Fruit fly (Drosophila melanogaster): Measurements from ENCODE around the gene Tango14.

Gene Tango14

dm6 chr2L:1185642-1186497 is 27.4 kb downstream of the Tango14 start, which contains the start of gene CG5001 (continued):
- no peak for TF ChIP-seq Sox102F (GFP tag; optimal IDR thresholded peaks at IDR 0.05)
- TF ChIP-seq CG8119 (GFP tag; IDR thresholded peaks at IDR 0.05): peak; percentile 88
- TF ChIP-seq OdsH (GFP tag; optimal IDR thresholded peaks at IDR 0.05): no peak
- peak; percentile 74 for TF ChIP-seq CG6792 (GFP tag; optimal IDR thresholded peaks at IDR 0.05)
- TF ChIP-seq Gug (GFP tag; IDR thresholded peaks at IDR 0.05): peak; percentile 76
- TF ChIP-seq Hr39 (GFP tag; optimal IDR thresholded peaks at IDR 0.05): no peak
- TF ChIP-seq CG31627 (GFP tag; optimal IDR thresholded peaks at IDR 0.05): peak; percentile 69
- peak; percentile 20 for TF ChIP-seq fd59A (GFP tag; optimal IDR thresholded peaks at IDR 0.05)
- no peak for TF ChIP-seq pdm3 (GFP tag; optimal IDR thresholded peaks at IDR 0.05)
- no peak for TF ChIP-seq Smox (GFP tag; optimal IDR thresholded peaks at IDR 0.05)

DNA sequence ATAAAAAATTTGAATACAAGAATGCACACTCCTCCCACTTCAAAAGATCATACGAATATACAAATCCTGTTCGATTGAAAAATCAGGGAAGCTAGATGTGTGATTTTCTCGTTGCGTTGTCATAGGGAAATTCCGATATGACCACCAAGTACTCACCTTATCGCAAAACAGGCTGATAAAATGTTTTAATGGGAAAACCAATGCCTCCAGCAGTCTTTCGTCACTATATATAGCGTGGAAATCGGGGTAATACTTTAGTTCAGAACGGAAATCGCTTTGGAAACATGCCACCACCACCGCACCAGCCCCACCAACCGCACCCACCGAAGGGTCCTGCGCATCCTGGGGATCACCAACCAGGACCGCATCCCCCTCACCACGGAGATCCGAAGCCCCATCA is 40.7 kb downstream of the Tango14 start, which contains the start of the genes CG5139 and CG43348:
TSS of gene CG5139 (minus strand) at position 101 of the 400 bp plus-strand sequence.
TSS of gene CG43348 (plus strand) at position 247 of the 400 bp plus-strand sequence.
- TF ChIP-seq CG8119 (GFP tag; IDR thresholded peaks at IDR 0.05): no peak
- no peak for TF ChIP-seq net (GFP tag; optimal IDR thresholded peaks at IDR 0.05)
- TF ChIP-seq svp (GFP tag): no peak

DNA sequence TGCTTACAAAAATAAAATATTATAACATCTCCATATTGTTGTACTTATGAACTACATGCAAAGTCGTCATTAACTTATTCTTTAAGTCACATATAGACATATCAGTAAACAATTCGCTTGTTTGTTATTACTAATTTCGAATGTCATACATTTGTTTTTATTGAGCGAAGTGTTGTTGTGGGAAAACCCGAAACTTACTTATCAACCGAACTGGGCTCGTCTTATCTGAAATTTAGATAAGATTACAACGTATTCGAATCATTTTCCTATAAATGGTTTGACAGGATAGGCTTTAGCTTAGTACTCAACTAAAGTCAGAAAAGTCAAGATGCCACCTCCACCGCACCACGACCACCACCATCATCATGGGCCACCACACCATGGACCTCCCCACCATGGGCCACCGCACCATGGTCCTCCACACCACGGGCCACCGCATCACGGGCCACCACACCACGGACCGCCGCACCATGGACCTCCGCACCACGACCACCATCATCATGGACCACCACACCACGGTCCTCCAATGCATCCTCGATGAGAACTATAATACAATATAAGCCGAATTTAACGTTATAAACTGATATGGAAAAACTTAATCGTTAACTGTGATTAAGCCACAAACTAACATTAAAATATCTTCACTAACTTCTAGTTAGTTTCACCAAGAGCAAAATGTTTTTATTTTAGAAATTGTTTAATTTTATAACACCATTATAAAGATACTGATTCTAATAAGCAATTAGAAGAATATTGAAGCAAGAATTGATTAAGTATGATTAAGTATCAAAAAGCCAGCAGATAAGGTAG is 41.7 kb downstream of the Tango14 start, which contains the start of the genes CG43349 and CG5011:
TSS of gene CG43349 (plus strand) at position 294 of the 810 bp plus-strand sequence.
TSS of gene CG5011 (plus strand) at position 760 of the 810 bp plus-strand sequence.
- TF ChIP-seq lz (GFP tag; optimal IDR thresholded peaks at IDR 0.05): no peak
- TF ChIP-seq CG6854 (GFP tag; optimal IDR thresholded peaks at IDR 0.05): no peak
- no peak for TF ChIP-seq achi (GFP tag; optimal IDR thresholded peaks at IDR 0.05)
- TF ChIP-seq dac (GFP tag; optimal IDR thresholded peaks at IDR 0.05): no peak
- TF ChIP-seq CG1621 (tag; optimal IDR thresholded peaks at IDR 0.05): no peak
- no peak for TF ChIP-seq Hr4 (GFP tag; optimal IDR thresholded peaks at IDR 0.05)
- no peak for TF ChIP-seq fd59A (GFP tag; optimal IDR thresholded peaks at IDR 0.05)
- TF ChIP-seq Ets96B (tag; optimal IDR thresholded peaks at IDR 0.05): no peak
- no peak for TF ChIP-seq CG4318 (GFP tag; optimal IDR thresholded peaks at IDR 0.05)
- no peak for TF ChIP-seq Sox15 (GFP tag; optimal IDR thresholded peaks at IDR 0.05)
- no peak for TF ChIP-seq CG32006 (GFP tag; optimal IDR thresholded peaks at IDR 0.05)

DNA sequence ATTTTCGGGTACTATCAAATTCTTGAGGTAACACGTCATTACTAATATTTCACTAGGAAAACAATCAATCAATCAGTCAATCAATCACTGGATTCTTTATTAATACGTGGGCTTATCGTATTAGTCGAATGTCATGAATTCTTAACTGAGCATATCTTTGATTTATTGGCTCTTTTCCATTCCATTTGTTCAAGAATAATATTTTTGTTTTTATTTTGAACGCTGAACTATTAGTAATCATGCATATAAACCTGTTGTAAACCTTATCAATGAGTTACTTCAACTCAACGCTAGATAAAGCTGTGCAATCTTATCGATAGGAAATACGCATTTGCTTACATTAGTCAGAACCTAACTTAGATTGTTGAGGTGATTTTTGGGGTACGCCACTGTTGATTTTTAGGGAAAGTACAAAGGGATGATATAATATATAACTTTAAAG is 43.0 kb downstream of the Tango14 start:
- TF ChIP-seq CG6854 (GFP tag; optimal IDR thresholded peaks at IDR 0.05) (no peak), salr (GFP tag; optimal IDR thresholded peaks at IDR 0.05) (no peak), vri (GFP tag; optimal IDR thresholded peaks at IDR 0.05) (peak; percentile 11), Hr39 (GFP tag; optimal IDR thresholded peaks at IDR 0.05) (no peak), eg (GFP tag; IDR thresholded peaks at IDR 0.05) (no peak), CG6792 (GFP tag; optimal IDR thresholded peaks at IDR 0.05) (no peak)

DNA sequence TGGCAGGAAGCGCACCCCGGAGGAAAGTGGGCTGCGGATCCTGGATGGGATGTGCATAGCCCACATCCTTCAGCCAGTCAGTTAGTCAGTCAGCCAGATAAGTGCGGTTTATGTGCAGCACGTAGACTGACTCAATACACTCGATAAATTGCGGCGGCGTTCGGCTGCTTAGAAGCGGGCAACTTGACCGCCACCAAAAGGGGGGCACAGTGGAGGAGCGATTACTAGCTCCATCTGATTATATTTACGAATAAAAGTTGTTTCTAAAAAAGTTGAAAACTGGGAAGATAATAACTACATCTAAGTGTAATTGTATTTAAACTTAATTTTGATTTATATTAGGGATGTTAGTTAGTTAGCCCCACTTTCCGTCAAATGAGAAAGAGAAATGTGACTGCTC is 44.0 kb downstream of the Tango14 start:
- TF ChIP-seq Eip93F (GFP tag; optimal IDR thresholded peaks at IDR 0.05) (no peak), CG3032 (tag; optimal IDR thresholded peaks at IDR 0.05) (no peak), pdm3 (GFP tag; optimal IDR thresholded peaks at IDR 0.05) (no peak), dac (GFP tag; optimal IDR thresholded peaks at IDR 0.05) (no peak), CG10631 (GFP tag; optimal IDR thresholded peaks at IDR 0.05) (no peak), Eip78C (GFP tag) (peak; percentile 2), Ets21C (GFP tag; optimal IDR thresholded peaks at IDR 0.05) (no peak), CG31627 (GFP tag; optimal IDR thresholded peaks at IDR 0.05) (no peak), vri (GFP tag; optimal IDR thresholded peaks at IDR 0.05) (no peak)
